Fruit fly (Drosophila melanogaster) whole organism, pupa: ENCODE data around the gene CG32181.

Experiments
- CG10348 ChIP-seq: fragments of 200-800 bp; sonication (Bioruptor generic); IDR thresholded peaks from 2 replicates; pipeline ENCODE4 v1.3.6; 2022; ENCODE audit warnings: missing biosample characterization, missing genetic modification characterization
- CG12605 ChIP-seq: fragments of 200-800 bp; sonication (Bioruptor generic); IDR thresholded peaks from 2 replicates; pipeline ENCODE4 v1.3.6; 2022; ENCODE audit warnings: missing biosample characterization, missing genetic modification characterization
- CG13204 ChIP-seq: fragments of 200-800 bp; sonication (Bioruptor generic); optimal IDR thresholded peaks from 2 replicates; lab custom pipeline; 2018; ENCODE audit warnings: missing biosample characterization, mild to moderate bottlenecking, missing genetic modification characterization, moderate library complexity
- CG14655 ChIP-seq: fragments of 200-800 bp; sonication (Bioruptor generic); optimal IDR thresholded peaks from 3 replicates; lab custom pipeline; 2017; ENCODE audit warnings: mild to moderate bottlenecking, missing biosample characterization, missing genetic modification reagents, missing genetic modification characterization
- CG15710 ChIP-seq: fragments of 200-800 bp; sonication (Bioruptor generic); optimal IDR thresholded peaks from 2 replicates; lab custom pipeline; 2018; ENCODE audit warnings: missing biosample characterization, mild to moderate bottlenecking, missing genetic modification characterization, moderate library complexity
- CG17806 ChIP-seq: fragments of 200-800 bp; sonication (Bioruptor generic); optimal IDR thresholded peaks from 2 replicates; lab custom pipeline; 2018; ENCODE audit warnings: missing biosample characterization, mild to moderate bottlenecking, missing genetic modification characterization, moderate library complexity
- CG32121 ChIP-seq: fragments of 200-800 bp; sonication (Bioruptor generic); IDR thresholded peaks from 2 replicates; pipeline ENCODE4 v1.3.6; 2022; ENCODE audit warnings: missing biosample characterization, missing genetic modification characterization
- CG34367 ChIP-seq: fragments of 200-800 bp; sonication (Bioruptor generic); optimal IDR thresholded peaks from 2 replicates; lab custom pipeline; 2018; ENCODE audit warnings: missing biosample characterization, mild to moderate bottlenecking, missing genetic modification characterization
- CG4496 ChIP-seq: fragments of 200-800 bp; sonication (Bioruptor generic); IDR thresholded peaks from 3 replicates; pipeline ENCODE4 v1.3.6; 2022; ENCODE audit warnings: missing biosample characterization, missing genetic modification characterization
- CG8159 ChIP-seq: fragments of 200-800 bp; sonication (Bioruptor generic); optimal IDR thresholded peaks from 3 replicates; lab custom pipeline; 2018; ENCODE audit warnings: missing biosample characterization, mild to moderate bottlenecking, missing genetic modification characterization, moderate library complexity
- CG8301 ChIP-seq: fragments of 200-800 bp; sonication (Bioruptor generic); optimal IDR thresholded peaks from 2 replicates; lab custom pipeline; 2018; ENCODE audit warnings: missing biosample characterization, mild to moderate bottlenecking, missing genetic modification characterization
- CG9948 ChIP-seq: fragments of 200-800 bp; sonication (Bioruptor generic); optimal IDR thresholded peaks from 2 replicates; lab custom pipeline; 2018; ENCODE audit warnings: missing biosample characterization, mild to moderate bottlenecking, missing genetic modification characterization, moderate library complexity
- D1 ChIP-seq: fragments of 200-800 bp; sonication (Bioruptor generic); optimal IDR thresholded peaks from 2 replicates; lab custom pipeline; 2018; ENCODE audit warnings: missing biosample characterization, mild to moderate bottlenecking, missing genetic modification characterization, moderate library complexity
- EcR ChIP-seq: fragments of 200-800 bp; sonication (Bioruptor generic); optimal IDR thresholded peaks from 3 replicates; lab custom pipeline; 2019; ENCODE audit warnings: missing biosample characterization, missing genetic modification characterization, mild to moderate bottlenecking, moderate library complexity, missing genetic modification reagents
- Ets98B ChIP-seq: fragments of 200-800 bp; sonication (Bioruptor generic); IDR thresholded peaks from 2 replicates; pipeline ENCODE4 v1.3.6; 2022; ENCODE audit warnings: missing biosample characterization, missing genetic modification characterization
- Pif1A ChIP-seq: fragments of 200-800 bp; sonication (Bioruptor generic); optimal IDR thresholded peaks from 3 replicates; lab custom pipeline; 2016; ENCODE audit warnings: missing biosample characterization, missing genetic modification characterization
- Pif1B ChIP-seq: fragments of 200-800 bp; sonication (Bioruptor generic); optimal IDR thresholded peaks from 3 replicates; lab custom pipeline; 2016; ENCODE audit warnings: missing biosample characterization, missing genetic modification characterization
- Snoo ChIP-seq: fragments of 200-800 bp; sonication (Bioruptor generic); optimal IDR thresholded peaks from 3 replicates; lab custom pipeline; 2017; ENCODE audit warnings: missing biosample characterization, mild to moderate bottlenecking, missing genetic modification characterization, inconsistent platforms
- fd96Ca ChIP-seq: fragments of 200-800 bp; sonication (Bioruptor generic); IDR thresholded peaks from 3 replicates; pipeline ENCODE4 v1.3.6; 2022; ENCODE audit warnings: missing biosample characterization, missing genetic modification characterization
- gl ChIP-seq: fragments of 200-800 bp; sonication (Bioruptor generic); optimal IDR thresholded peaks from 2 replicates; lab custom pipeline; 2018; ENCODE audit warnings: missing biosample characterization, mild to moderate bottlenecking, missing genetic modification characterization
- rn ChIP-seq: fragments of 200-800 bp; sonication (Bioruptor generic); IDR thresholded peaks from 2 replicates; pipeline ENCODE4 v1.3.6; 2022; ENCODE audit warnings: missing biosample characterization, missing genetic modification characterization

CG32181 gene

DNA sequence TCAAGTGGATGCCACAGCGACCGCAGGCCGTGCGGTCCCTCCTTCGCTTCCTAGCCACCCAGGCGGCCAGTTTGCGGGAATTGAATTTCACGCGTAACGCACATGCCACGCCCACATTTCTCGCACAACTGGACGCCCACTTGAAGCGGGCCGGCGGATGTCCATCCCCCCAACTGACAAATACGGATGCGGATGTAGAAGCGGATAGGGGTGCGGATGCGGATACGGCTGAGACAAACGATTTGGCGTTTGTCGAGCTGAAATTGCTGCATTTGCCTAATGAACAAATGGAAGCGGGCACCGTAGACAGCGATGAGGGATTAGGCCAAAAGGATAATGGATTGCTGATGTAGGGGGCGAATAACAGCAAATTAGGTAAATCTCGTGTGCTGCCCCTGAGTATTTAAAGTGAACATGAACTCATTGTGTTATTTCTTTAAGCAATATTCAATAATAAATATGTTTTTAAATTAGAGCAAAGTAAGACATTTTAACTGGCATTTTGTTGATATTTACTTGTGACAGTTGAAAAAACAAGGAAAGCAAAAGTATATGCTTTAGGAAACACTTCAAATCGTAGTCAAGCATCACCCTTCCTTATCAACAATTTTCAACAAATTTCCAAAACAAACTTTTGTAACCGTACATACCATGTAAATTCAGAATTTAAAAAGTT, at the start of gene CG32181:
Gene CG32181, plus strand, starts transcription at position 626 of the 676 bp plus-strand sequence.
- no peak for TF ChIP-seq Pif1A (GFP tag; lab: Kevin White, UChicago)
- no peak for TF ChIP-seq CG14655 (GFP tag; lab: Kevin White, UChicago)
- TF ChIP-seq Ets98B (GFP tag; lab: Robert Waterston, UW): no peak
- no peak for TF ChIP-seq CG12605 (GFP tag; lab: Robert Waterston, UW)

dm6 chr3L:17719754-17720153, 39.7 kb upstream of the CG32181 start, which contains the start of gene CheB74a:
TSS of gene CheB74a (minus strand) at chr3L:17719854.
- TF ChIP-seq CG15710 (tag; lab: Kevin White, UChicago): no peak
- no peak for TF ChIP-seq Snoo (tag; lab: Kevin White, UChicago)
- TF ChIP-seq Pif1B: no peak
- TF ChIP-seq CG13204 (GFP tag; lab: Kevin White, UChicago): no peak
- TF ChIP-seq CG4496 (GFP tag; lab: Robert Waterston, UW): no peak
- TF ChIP-seq gl (tag; lab: Kevin White, UChicago): no peak
- no peak for TF ChIP-seq fd96Ca
- no peak for TF ChIP-seq CG32121 (GFP tag; lab: Robert Waterston, UW)
- TF ChIP-seq CG14655 (GFP tag; lab: Kevin White, UChicago): no peak
- no peak for TF ChIP-seq CG12605 (GFP tag; lab: Robert Waterston, UW)
- TF ChIP-seq Pif1A (GFP tag; lab: Kevin White, UChicago): no peak
- no peak for TF ChIP-seq Ets98B (GFP tag; lab: Robert Waterston, UW)
- TF ChIP-seq CG8301 (tag; lab: Kevin White, UChicago): no peak
- no peak for TF ChIP-seq CG9948 (tag; lab: Kevin White, UChicago)
- TF ChIP-seq CG10348: no peak
- TF ChIP-seq rn (GFP tag; lab: Robert Waterston, UW): no peak
- no peak for TF ChIP-seq CG34367 (tag; lab: Kevin White, UChicago)

DNA sequence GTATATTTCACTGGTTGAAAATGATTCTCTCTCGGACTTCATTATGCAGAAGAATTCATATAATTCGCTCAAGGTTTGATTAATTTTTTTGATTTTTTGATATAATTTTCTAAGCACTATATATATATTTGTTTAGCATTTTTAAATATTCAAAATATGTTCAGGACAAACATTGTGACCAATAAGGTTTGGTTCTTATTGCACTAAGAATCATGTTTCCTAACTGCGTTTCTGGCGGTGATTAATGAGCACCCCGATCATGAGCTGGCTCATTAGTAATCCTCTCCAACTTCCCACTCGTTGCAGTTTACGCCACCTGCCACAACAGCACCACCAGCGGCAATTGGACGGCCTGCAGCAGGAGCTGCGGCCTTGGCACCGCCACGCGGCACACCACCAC, 30.2 kb upstream of the CG32181 start, which contains the start of gene CG6052:
Gene CG6052, minus strand, starts transcription at position 101 of the 400 bp plus-strand sequence.
- no peak for TF ChIP-seq CG14655 (GFP tag; lab: Kevin White, UChicago)
- TF ChIP-seq Ets98B (GFP tag; lab: Robert Waterston, UW): no peak
- no peak for TF ChIP-seq gl (tag; lab: Kevin White, UChicago)
- TF ChIP-seq Snoo (tag; lab: Kevin White, UChicago): no peak
- TF ChIP-seq Pif1A (GFP tag; lab: Kevin White, UChicago): no peak
- TF ChIP-seq CG10348: no peak
- no peak for TF ChIP-seq CG17806
- TF ChIP-seq rn (GFP tag; lab: Robert Waterston, UW): no peak
- TF ChIP-seq EcR (GFP tag; lab: Kevin White, UChicago): no peak
- TF ChIP-seq CG12605 (GFP tag; lab: Robert Waterston, UW): no peak
- TF ChIP-seq CG4496 (GFP tag; lab: Robert Waterston, UW): no peak
- TF ChIP-seq CG32121 (GFP tag; lab: Robert Waterston, UW): no peak
- no peak for TF ChIP-seq Pif1B

DNA sequence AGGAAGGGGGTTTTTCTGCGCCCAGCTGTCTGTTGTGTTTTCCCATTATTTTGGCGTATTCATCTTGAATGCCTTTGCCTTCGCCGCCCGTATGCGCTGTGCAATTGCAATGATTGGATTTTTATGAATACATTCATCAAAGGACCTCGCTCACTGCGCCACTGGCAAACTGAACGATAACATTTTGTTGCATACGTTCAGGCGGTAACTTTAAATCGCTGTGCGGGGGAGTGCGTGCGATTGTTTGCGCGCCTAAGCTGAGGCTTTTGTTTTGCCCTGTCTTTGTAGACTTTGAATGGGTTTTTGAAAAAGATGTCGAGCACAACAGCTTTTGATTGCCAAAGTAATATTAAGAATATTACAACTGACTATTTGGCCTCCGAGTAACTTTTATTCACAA, 19.9 kb upstream of the CG32181 start:
- no peak for TF ChIP-seq CG4496 (GFP tag; lab: Robert Waterston, UW)
- no peak for TF ChIP-seq fd96Ca
- no peak for TF ChIP-seq CG9948 (tag; lab: Kevin White, UChicago)
- no peak for TF ChIP-seq CG12605 (GFP tag; lab: Robert Waterston, UW)
- no peak for TF ChIP-seq gl (tag; lab: Kevin White, UChicago)
- no peak for TF ChIP-seq Pif1B
- no peak for TF ChIP-seq rn (GFP tag; lab: Robert Waterston, UW)
- TF ChIP-seq CG10348: no peak
- no peak for TF ChIP-seq D1 (tag; lab: Kevin White, UChicago)

DNA sequence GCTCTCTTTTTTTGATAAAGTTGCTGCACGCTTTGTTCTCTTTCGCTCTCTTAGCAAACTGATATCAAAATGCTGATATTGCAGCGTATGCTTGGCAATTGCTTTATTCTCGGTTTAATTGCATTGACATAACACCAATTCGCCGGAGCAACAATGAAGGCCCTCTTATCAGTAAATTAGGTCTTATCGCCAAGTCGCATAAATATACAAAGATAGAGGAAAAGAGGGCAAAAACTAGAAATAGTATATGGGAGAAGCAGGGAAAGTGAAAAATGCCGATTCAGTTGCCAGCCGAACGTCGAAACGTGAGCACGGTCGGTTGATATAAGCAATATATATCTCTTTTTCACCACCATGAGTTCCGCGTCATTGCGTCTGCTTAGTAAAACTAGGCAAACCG, 19.0 kb upstream of the CG32181 start, which contains the start of gene CG7460:
Gene CG7460, plus strand, starts transcription at position 70 of the 400 bp plus-strand sequence.
- no peak for TF ChIP-seq rn (GFP tag; lab: Robert Waterston, UW)
- TF ChIP-seq CG32121 (GFP tag; lab: Robert Waterston, UW): 0 out of 2 replicates have a peak, but pooled peaks have one; percentile 20
- TF ChIP-seq CG8159 (tag; lab: Kevin White, UChicago): no peak

DNA sequence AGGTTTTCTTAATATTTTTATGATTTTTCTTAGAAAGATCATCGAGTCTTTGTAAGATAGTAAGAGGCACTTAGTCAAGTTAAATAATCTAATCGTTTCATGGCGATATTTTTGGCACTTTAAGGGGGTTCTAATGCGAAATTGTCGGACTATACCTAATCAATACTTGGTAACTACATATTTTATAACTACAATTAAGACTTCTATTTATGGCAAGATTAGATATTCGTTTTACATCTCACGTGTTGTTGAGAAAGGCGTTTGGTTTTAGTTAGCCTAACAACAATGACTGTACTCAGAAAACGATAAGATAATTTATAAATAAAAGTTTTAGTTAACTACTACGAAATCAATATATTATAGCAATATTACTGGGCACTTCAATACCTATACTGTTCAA, 17.0 kb upstream of the CG32181 start:
- TF ChIP-seq CG34367 (tag; lab: Kevin White, UChicago): no peak
- TF ChIP-seq CG8301 (tag; lab: Kevin White, UChicago): no peak
- TF ChIP-seq CG32121 (GFP tag; lab: Robert Waterston, UW): no peak
- no peak for TF ChIP-seq Snoo (tag; lab: Kevin White, UChicago)
- TF ChIP-seq Pif1A (GFP tag; lab: Kevin White, UChicago): no peak
- TF ChIP-seq CG13204 (GFP tag; lab: Kevin White, UChicago): no peak
- no peak for TF ChIP-seq Pif1B
- TF ChIP-seq CG8159 (tag; lab: Kevin White, UChicago): no peak
- no peak for TF ChIP-seq D1 (tag; lab: Kevin White, UChicago)
- no peak for TF ChIP-seq CG17806
- no peak for TF ChIP-seq gl (tag; lab: Kevin White, UChicago)
- no peak for TF ChIP-seq CG15710 (tag; lab: Kevin White, UChicago)
